Worm (Caenorhabditis elegans): ENCODE measurements around the gene cyp-33C12.

cyp-33C12 gene

DNA sequence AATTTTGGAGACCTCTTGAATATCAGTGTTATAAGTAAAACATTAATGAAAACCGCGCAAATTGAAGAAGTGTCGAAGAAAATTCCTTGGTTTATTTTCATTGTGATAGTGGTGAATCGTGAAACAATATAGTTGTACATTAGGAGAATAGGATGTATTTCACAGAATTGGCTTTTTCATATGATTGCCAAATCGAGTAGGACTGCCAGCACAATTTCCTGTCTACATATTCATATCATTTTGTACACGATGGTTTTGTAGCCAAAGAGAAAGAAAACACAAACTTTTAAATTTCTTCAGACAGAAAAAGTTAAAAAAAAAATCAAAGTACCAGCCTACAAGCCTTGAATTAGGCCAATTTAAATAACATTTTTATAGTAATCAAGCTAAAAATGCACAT lies 40.5 kb downstream of the cyp-33C12 start, which contains the start of gene str-255:
Gene str-255, minus strand, starts transcription at position 101 of the 400 bp plus-strand sequence.
- TF ChIP-seq ceh-28 (tag; optimal IDR thresholded peaks at IDR 0.05) (no peak), fos-1 (tag; optimal IDR thresholded peaks at IDR 0.05) (no peak), aly-2 (tag; optimal IDR thresholded peaks at IDR 0.05) (no peak), nfya-1 (tag; optimal IDR thresholded peaks at IDR 0.05; ENCODE audit: insufficient read depth) (no peak), snpc-4 (tag; optimal IDR thresholded peaks at IDR 0.05) (no peak), lsy-12 (tag; optimal IDR thresholded peaks at IDR 0.05) (no peak), nhr-43 (tag; optimal IDR thresholded peaks at IDR 0.05; ENCODE audit: poor library complexity, severe bottlenecking) (no peak)

ce11 chrV:2159331-2159730 lies 44.9 kb downstream of the cyp-33C12 start, which contains the start of gene C45H4.14:
C45H4.14 (minus strand) TSS chrV:2159431.
- TF ChIP-seq elt-1 (tag; optimal IDR thresholded peaks at IDR 0.05): no peak
- TF ChIP-seq nhr-28 (tag; optimal IDR thresholded peaks at IDR 0.05): no peak

DNA sequence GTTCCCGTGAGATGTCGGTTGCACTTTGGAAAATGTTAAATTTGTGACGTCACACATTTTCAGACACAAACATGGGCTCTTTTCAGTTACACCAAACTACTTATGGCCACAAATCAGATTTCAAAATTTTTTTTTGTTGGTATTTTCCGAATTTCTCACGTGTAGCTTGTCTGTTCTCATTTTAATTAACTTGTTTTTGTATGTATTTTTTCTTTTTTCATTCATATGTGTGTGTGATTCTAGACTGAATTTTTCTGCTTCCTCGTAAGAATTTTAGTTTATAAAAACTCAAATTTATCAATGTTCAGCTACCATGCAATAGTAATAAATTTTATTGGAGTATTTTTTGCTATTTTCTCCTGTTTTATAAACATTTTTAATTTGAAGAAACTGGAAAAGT lies 47.4 kb downstream of the cyp-33C12 start, which contains the start of gene srbc-22:
Gene srbc-22, plus strand, starts transcription at position 301 of the 400 bp plus-strand sequence.
- no peak for TF ChIP-seq ztf-11 (tag; optimal IDR thresholded peaks at IDR 0.05)
- TF ChIP-seq ceh-16 (tag; optimal IDR thresholded peaks at IDR 0.05): no peak
- no peak for TF ChIP-seq ama-1 (optimal IDR thresholded peaks at IDR 0.05)
- no peak for TF ChIP-seq elt-1 (tag; optimal IDR thresholded peaks at IDR 0.05)
- TF ChIP-seq nfya-1 (tag; optimal IDR thresholded peaks at IDR 0.05; ENCODE audit: insufficient read depth): no peak
- no peak for TF ChIP-seq elt-2 (tag; optimal IDR thresholded peaks at IDR 0.05)
- TF ChIP-seq nhr-237 (tag; optimal IDR thresholded peaks at IDR 0.05): no peak
- TF ChIP-seq nhr-67 (tag; optimal IDR thresholded peaks at IDR 0.05): no peak
- TF ChIP-seq ceh-9 (tag; optimal IDR thresholded peaks at IDR 0.05): no peak
- no peak for TF ChIP-seq nhr-12 (tag; optimal IDR thresholded peaks at IDR 0.05)
- TF ChIP-seq nhr-28 (tag; optimal IDR thresholded peaks at IDR 0.05): no peak
- no peak for TF ChIP-seq jun-1 (tag; optimal IDR thresholded peaks at IDR 0.05)

DNA sequence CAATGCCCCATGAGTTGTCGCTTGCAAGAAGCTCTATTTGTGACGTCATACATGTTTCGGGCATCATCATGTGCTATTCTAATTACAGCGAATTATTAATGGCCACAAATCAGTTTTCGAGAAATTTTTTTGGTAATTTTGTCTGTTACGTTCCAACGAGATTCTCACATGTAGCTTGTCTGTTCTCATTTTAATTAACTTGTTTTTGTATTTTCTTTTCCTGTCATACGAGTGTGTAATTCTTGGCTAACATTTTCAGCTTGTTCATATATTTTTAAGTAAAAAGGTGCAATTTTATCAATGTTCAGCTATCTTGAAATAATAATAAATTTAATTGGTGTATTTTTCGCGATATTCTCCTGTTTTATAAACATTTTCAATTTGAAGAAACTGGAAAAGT lies 49.0 kb downstream of the cyp-33C12 start, which contains the start of gene srbc-21:
Gene srbc-21, plus strand, starts transcription at position 301 of the 400 bp plus-strand sequence.
- TF ChIP-seq lin-15B (tag; optimal IDR thresholded peaks at IDR 0.05) (no peak), pqm-1 (tag; optimal IDR thresholded peaks at IDR 0.05) (no peak), snpc-4 (tag; optimal IDR thresholded peaks at IDR 0.05) (no peak), nhr-12 (tag; optimal IDR thresholded peaks at IDR 0.05) (no peak), ceh-16 (tag; optimal IDR thresholded peaks at IDR 0.05) (no peak), zag-1 (tag; optimal IDR thresholded peaks at IDR 0.05) (no peak), skn-1 (tag; optimal IDR thresholded peaks at IDR 0.05) (no peak), ztf-11 (tag; optimal IDR thresholded peaks at IDR 0.05) (no peak)

DNA sequence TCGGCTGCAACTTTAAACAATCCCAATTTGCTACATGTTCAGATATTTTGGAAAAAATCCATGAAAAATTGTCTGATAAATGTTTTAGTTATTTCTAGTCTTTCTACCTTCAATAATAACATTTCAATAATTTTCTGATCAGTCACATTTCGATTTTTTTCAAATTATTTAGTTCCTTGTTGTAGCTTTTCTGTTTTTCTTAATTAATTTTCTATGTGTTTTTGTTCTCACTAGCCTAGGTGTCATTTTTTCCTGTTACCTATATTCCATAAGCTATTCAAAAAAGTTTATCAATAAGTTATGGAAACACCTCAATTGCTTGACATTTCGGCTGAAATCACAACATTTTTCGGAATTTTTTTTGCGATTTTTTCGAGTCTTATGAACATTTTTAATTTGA lies 50.9 kb downstream of the cyp-33C12 start, which contains the start of gene srbc-23:
Gene srbc-23, plus strand, starts transcription at position 301 of the 400 bp plus-strand sequence.
- TF ChIP-seq R02D3.7 (tag; optimal IDR thresholded peaks at IDR 0.05) (no peak), unc-39 (tag; optimal IDR thresholded peaks at IDR 0.05) (no peak), fos-1 (tag; optimal IDR thresholded peaks at IDR 0.05) (no peak), skn-1 (tag; optimal IDR thresholded peaks at IDR 0.05) (no peak), nfya-1 (tag; optimal IDR thresholded peaks at IDR 0.05; ENCODE audit: insufficient read depth) (no peak), nhr-23 (tag; optimal IDR thresholded peaks at IDR 0.05) (no peak), jun-1 (tag; optimal IDR thresholded peaks at IDR 0.05) (no peak), lin-39 (tag; optimal IDR thresholded peaks at IDR 0.05) (no peak), fkh-2 (tag; optimal IDR thresholded peaks at IDR 0.05) (no peak), mdl-1 (tag; optimal IDR thresholded peaks at IDR 0.05) (no peak), ztf-4 (tag; optimal IDR thresholded peaks at IDR 0.05) (no peak), ceh-28 (tag; optimal IDR thresholded peaks at IDR 0.05) (no peak), pqm-1 (tag; optimal IDR thresholded peaks at IDR 0.05) (no peak), elt-1 (tag; optimal IDR thresholded peaks at IDR 0.05) (no peak), daf-12 (tag; optimal IDR thresholded peaks at IDR 0.05) (no peak), nhr-11 (tag; optimal IDR thresholded peaks at IDR 0.05) (no peak), nhr-76 (tag; optimal IDR thresholded peaks at IDR 0.05) (no peak), ZK546.5 (tag; optimal IDR thresholded peaks at IDR 0.05) (no peak), zag-1 (tag; optimal IDR thresholded peaks at IDR 0.05) (no peak)

DNA sequence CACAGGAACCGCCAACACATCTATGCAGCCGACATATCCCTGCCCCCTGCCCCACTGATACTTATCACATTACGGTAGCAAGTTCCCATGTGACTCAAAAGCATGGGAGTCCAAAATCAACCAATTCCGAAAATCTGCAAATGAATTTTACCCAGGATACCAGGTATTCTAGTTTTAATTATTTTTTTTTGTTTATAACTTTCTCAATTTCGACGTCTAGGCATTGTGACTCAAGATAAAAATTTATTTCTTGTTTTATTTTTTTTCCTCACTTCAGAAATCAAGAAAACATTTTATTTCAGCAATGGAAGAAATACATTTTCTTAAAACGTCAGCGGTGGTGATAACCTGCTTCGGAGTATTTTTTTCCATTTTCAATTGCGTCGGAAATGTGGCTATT lies 52.7 kb downstream of the cyp-33C12 start, which contains the start of gene srbc-24:
Gene srbc-24, plus strand, starts transcription at position 301 of the 400 bp plus-strand sequence.
- no peak for TF ChIP-seq nhr-43 (tag; optimal IDR thresholded peaks at IDR 0.05; ENCODE audit: poor library complexity, severe bottlenecking)
- TF ChIP-seq ceh-28 (tag; optimal IDR thresholded peaks at IDR 0.05): no peak
- no peak for TF ChIP-seq lin-39 (tag; optimal IDR thresholded peaks at IDR 0.05)
- no peak for TF ChIP-seq aly-2 (tag; optimal IDR thresholded peaks at IDR 0.05)
- TF ChIP-seq ztf-11 (tag; optimal IDR thresholded peaks at IDR 0.05): no peak
- TF ChIP-seq jun-1 (tag; optimal IDR thresholded peaks at IDR 0.05): no peak
- no peak for TF ChIP-seq ceh-82 (tag; optimal IDR thresholded peaks at IDR 0.05)
- TF ChIP-seq daf-12 (tag; optimal IDR thresholded peaks at IDR 0.05): no peak
- no peak for TF ChIP-seq tbx-2 (tag; optimal IDR thresholded peaks at IDR 0.05)
- no peak for TF ChIP-seq ztf-4 (tag; optimal IDR thresholded peaks at IDR 0.05)
